Fruit fly (Drosophila melanogaster): ENCODE data around the gene Akap200.
A peak's percentile ranks its signal among the peaks of the same experiment; 100 is the strongest.

The Akap200 gene

dm6 chr2L:8365701-8366643 is 49.5 kb upstream of the Akap200 start, which contains the start of gene Pp2A-29B (continued):
- no peak for TF ChIP-seq cwo (GFP tag; optimal IDR thresholded peaks at IDR 0.05)
- peak; percentile 54 for TF ChIP-seq CG12391 (tag; optimal IDR thresholded peaks at IDR 0.05)
- peak; percentile 7 for TF ChIP-seq Deaf1 (tag; optimal IDR thresholded peaks at IDR 0.05)
- no peak for TF ChIP-seq CG5245 (GFP tag; optimal IDR thresholded peaks at IDR 0.05)
- peak; percentile 56 for TF ChIP-seq CG15601 (tag; optimal IDR thresholded peaks at IDR 0.05)
- TF ChIP-seq ssp (GFP tag; IDR thresholded peaks at IDR 0.05), result no peak; the same call in 1 of the 2 replicates
- TF ChIP-seq ttk (GFP tag; IDR thresholded peaks at IDR 0.05), result no peak
- TF ChIP-seq Atf-2 (GFP tag; optimal IDR thresholded peaks at IDR 0.05), result no peak
- no peak for TF ChIP-seq CG11093 (GFP tag; IDR thresholded peaks at IDR 0.05)
- TF ChIP-seq ap (GFP tag; IDR thresholded peaks at IDR 0.05), result no peak
- TF ChIP-seq mam (GFP tag; optimal IDR thresholded peaks at IDR 0.05), result peak; percentile 25
- TF ChIP-seq slp2 (GFP tag; optimal IDR thresholded peaks at IDR 0.05), result no peak
- no peak for TF ChIP-seq CG16863 (GFP tag; optimal IDR thresholded peaks at IDR 0.05)
- no peak for TF ChIP-seq nom (GFP tag; optimal IDR thresholded peaks at IDR 0.05)
- no peak for TF ChIP-seq eyg (GFP tag; optimal IDR thresholded peaks at IDR 0.05)
- TF ChIP-seq MESR4 (GFP tag; optimal IDR thresholded peaks at IDR 0.05), result peak; percentile 87
- no peak for TF ChIP-seq fd96Cb (tag; optimal IDR thresholded peaks at IDR 0.05)
- TF ChIP-seq CG1792 (GFP tag; optimal IDR thresholded peaks at IDR 0.05), result no peak
- TF ChIP-seq CG10565 (GFP tag; optimal IDR thresholded peaks at IDR 0.05), result no peak
- peak; percentile 7 for TF ChIP-seq CG17912 (GFP tag; optimal IDR thresholded peaks at IDR 0.05)
- TF ChIP-seq sug (tag; optimal IDR thresholded peaks at IDR 0.05), result peak; percentile 59
- TF ChIP-seq CHES-1-like (GFP tag; optimal IDR thresholded peaks at IDR 0.05), result no peak
- TF ChIP-seq CG42726 (GFP tag; IDR thresholded peaks at IDR 0.05; ENCODE audit: partially characterized antibody), result peak; percentile 96
- peak; percentile 88 for TF ChIP-seq E2f2 (GFP tag; IDR thresholded peaks at IDR 0.05)
- peak; percentile 42 for TF ChIP-seq CG15514 (GFP tag; optimal IDR thresholded peaks at IDR 0.05)
- TF ChIP-seq CG3847 (GFP tag; IDR thresholded peaks at IDR 0.05), result peak; percentile 51; the same call in 1 of the 2 replicates
- TF ChIP-seq Hsf (GFP tag; optimal IDR thresholded peaks at IDR 0.05), result peak; percentile 18
- no peak for TF ChIP-seq CG10366 (GFP tag; IDR thresholded peaks at IDR 0.05)
- TF ChIP-seq Elba2 (GFP tag; optimal IDR thresholded peaks at IDR 0.05), result no peak
- TF ChIP-seq wor (GFP tag; IDR thresholded peaks at IDR 0.05), result no peak
- TF ChIP-seq CG14441 (GFP tag; IDR thresholded peaks at IDR 0.05), result no peak; the same call in 1 of the 2 replicates
- no peak for TF ChIP-seq tgo (GFP tag; IDR thresholded peaks at IDR 0.05)
- TF ChIP-seq CG34422 (GFP tag; IDR thresholded peaks at IDR 0.05), result no peak; the same call in 2 of the 3 replicates
- no peak for TF ChIP-seq CG13624 (GFP tag; optimal IDR thresholded peaks at IDR 0.05)
- TF ChIP-seq corto (GFP tag; optimal IDR thresholded peaks at IDR 0.05), result no peak
- TF ChIP-seq GATAe (GFP tag; conservative IDR thresholded peaks at IDR 0.05), result no peak
- peak; percentile 21 for TF ChIP-seq Sox100B (GFP tag; optimal IDR thresholded peaks at IDR 0.05)
- peak; percentile 80 for TF ChIP-seq Dp (GFP tag; optimal IDR thresholded peaks at IDR 0.05)
- TF ChIP-seq Ets97D (GFP tag; optimal IDR thresholded peaks at IDR 0.05), result peak; percentile 31
- TF ChIP-seq sima (GFP tag; optimal IDR thresholded peaks at IDR 0.05), result no peak
- TF ChIP-seq dpn (GFP tag; optimal IDR thresholded peaks at IDR 0.05), result peak in 1 of 2 experiments; percentile 17
- TF ChIP-seq Hr51 (GFP tag; optimal IDR thresholded peaks at IDR 0.05), result no peak
- no peak for TF ChIP-seq tx (GFP tag; optimal IDR thresholded peaks at IDR 0.05)
- TF ChIP-seq CG2199 (GFP tag; IDR thresholded peaks at IDR 0.05), result no peak
- no peak for TF ChIP-seq CG10959 (GFP tag; IDR thresholded peaks at IDR 0.05)
- peak in 1 of 2 experiments; percentile 25 for TF ChIP-seq insv (GFP tag; optimal IDR thresholded peaks at IDR 0.05)
- no peak for TF ChIP-seq sc (optimal IDR thresholded peaks at IDR 0.05)
- no peak for TF ChIP-seq sc (GFP tag; optimal IDR thresholded peaks at IDR 0.05)
- no peak for TF ChIP-seq tll (GFP tag; optimal IDR thresholded peaks at IDR 0.05)

Measured in whole organism, embryonic.